Fruit fly (Drosophila melanogaster) whole organism, embryonic: ENCODE measurements around the gene Oseg1.

ENCODE experiments used
- Ada2b ChIP-seq: fragments of 200-800 bp; sonication (Bioruptor generic); IDR thresholded peaks from 2 replicates; pipeline ENCODE4 v1.3.6; 2022; ENCODE audit warnings: missing biosample characterization, missing genetic modification characterization
- Atf6 ChIP-seq: fragments of 200-800 bp; sonication (Bioruptor generic); IDR thresholded peaks from 2 replicates; pipeline ENCODE4 v1.3.6; 2022; ENCODE audit warnings: missing biosample characterization, missing genetic modification characterization
- CG12659 ChIP-seq: fragments of 200-800 bp; sonication (Bioruptor generic); optimal IDR thresholded peaks from 3 replicates; lab custom pipeline; 2017; ENCODE audit warnings: mild to moderate bottlenecking, missing biosample characterization, missing genetic modification reagents, missing genetic modification characterization
- CG15479 ChIP-seq: fragments of 200-800 bp; sonication (Bioruptor generic); optimal IDR thresholded peaks from 3 replicates; lab custom pipeline; 2019; ENCODE audit warnings: missing biosample characterization, mild to moderate bottlenecking, missing genetic modification characterization, moderate library complexity
- CG17802 ChIP-seq: fragments of 200-800 bp; sonication (Bioruptor generic); optimal IDR thresholded peaks from 2 replicates; lab custom pipeline; 2018; ENCODE audit warnings: missing biosample characterization, mild to moderate bottlenecking, missing genetic modification characterization, moderate library complexity
- CG18262 ChIP-seq: fragments of 200-800 bp; optimal IDR thresholded peaks from 3 replicates; lab custom pipeline; 2019; ENCODE audit warnings: missing biosample characterization, mild to moderate bottlenecking, missing genetic modification characterization, moderate library complexity
- CG18619 ChIP-seq: fragments of 200-800 bp; sonication (Bioruptor generic); optimal IDR thresholded peaks from 3 replicates; lab custom pipeline; 2017; ENCODE audit warnings: missing biosample characterization, mild to moderate bottlenecking, missing genetic modification characterization
- CG2875 ChIP-seq: fragments of 200-800 bp; sonication (Bioruptor generic); optimal IDR thresholded peaks from 2 replicates; lab custom pipeline; 2017; ENCODE audit warnings: missing biosample characterization, mild to moderate bottlenecking, missing genetic modification characterization, missing genetic modification reagents
- CG30403 ChIP-seq: fragments of 200-800 bp; sonication (Bioruptor generic); optimal IDR thresholded peaks from 3 replicates; lab custom pipeline; 2016; ENCODE audit warnings: missing biosample characterization, missing genetic modification characterization
- CG31365 ChIP-seq: fragments of 200-800 bp; sonication (Bioruptor generic); optimal IDR thresholded peaks from 2 replicates; lab custom pipeline; 2018; ENCODE audit warnings: missing biosample characterization, mild to moderate bottlenecking, missing genetic modification characterization
- CG3281 ChIP-seq: fragments of 200-800 bp; sonication (Bioruptor generic); optimal IDR thresholded peaks from 3 replicates; lab custom pipeline; 2017; ENCODE audit warnings: missing biosample characterization, mild to moderate bottlenecking, missing genetic modification characterization
- CG4820 ChIP-seq: fragments of 200-800 bp; sonication (Bioruptor generic); optimal IDR thresholded peaks from 3 replicates; lab custom pipeline; 2016; ENCODE audit warnings: missing biosample characterization, missing genetic modification characterization
- CG6765 ChIP-seq: fragments of 200-800 bp; sonication (Bioruptor generic); optimal IDR thresholded peaks from 3 replicates; lab custom pipeline; 2017; ENCODE audit warnings: missing biosample characterization, mild to moderate bottlenecking, missing genetic modification characterization
- CG7357 ChIP-seq: fragments of 200-800 bp; sonication (Bioruptor generic); IDR thresholded peaks from 3 replicates; pipeline ENCODE4 v1.3.6; 2022; ENCODE audit warnings: missing biosample characterization, missing genetic modification characterization
- CG9215 ChIP-seq: fragments of 200-800 bp; sonication (Bioruptor generic); IDR thresholded peaks from 2 replicates; pipeline ENCODE4 v1.3.6; 2022; ENCODE audit warnings: missing biosample characterization, missing genetic modification characterization
- CTCF ChIP-seq: fragments of 200-800 bp; sonication (Bioruptor generic); optimal IDR thresholded peaks from 2 replicates; lab custom pipeline; 2017; ENCODE audit warnings: missing biosample characterization, mild to moderate bottlenecking, missing genetic modification characterization, moderate library complexity
- Doc2 ChIP-seq: fragments of 200-800 bp; sonication (Bioruptor generic); IDR thresholded peaks from 2 replicates; pipeline ENCODE4 v1.3.6; 2022; ENCODE audit warnings: missing biosample characterization, missing genetic modification characterization
- E2f2 ChIP-seq: fragments of 200-800 bp; sonication (Bioruptor generic); IDR thresholded peaks from 2 replicates; pipeline ENCODE4 v1.3.6; 2022; ENCODE audit warnings: missing biosample characterization, missing genetic modification characterization
- GATAe ChIP-seq: fragments of 200-800 bp; sonication (Bioruptor generic); conservative IDR thresholded peaks from 2 replicates; pipeline ENCODE4 v1.3.6; 2022; ENCODE audit warnings: missing biosample characterization, missing genetic modification characterization
- HHEX ChIP-seq: fragments of 200-800 bp; sonication (Bioruptor generic); optimal IDR thresholded peaks from 3 replicates; lab custom pipeline; 2017; ENCODE audit warnings: missing biosample characterization, mild to moderate bottlenecking, missing genetic modification characterization, missing genetic modification reagents
- HLH3B ChIP-seq: fragments of 200-800 bp; sonication (Bioruptor generic); IDR thresholded peaks from 2 replicates; pipeline ENCODE4 v1.3.6; 2022; ENCODE audit warnings: missing biosample characterization, missing genetic modification characterization
- HmgZ ChIP-seq: fragments of 200-800 bp; sonication (Bioruptor generic); optimal IDR thresholded peaks from 2 replicates; lab custom pipeline; 2018; ENCODE audit warnings: missing biosample characterization, mild to moderate bottlenecking, missing genetic modification characterization
- Meics ChIP-seq: fragments of 200-800 bp; sonication (Bioruptor generic); optimal IDR thresholded peaks from 2 replicates; lab custom pipeline; 2017; ENCODE audit warnings: missing biosample characterization, mild to moderate bottlenecking, missing genetic modification characterization
- NC2α ChIP-seq: fragments of 200-800 bp; sonication (Bioruptor generic); optimal IDR thresholded peaks from 2 replicates; lab custom pipeline; 2016; ENCODE audit warnings: missing biosample characterization, missing genetic modification characterization
- Nf-YC ChIP-seq: fragments of 200-800 bp; optimal IDR thresholded peaks from 3 replicates; lab custom pipeline; 2019; ENCODE audit warnings: missing biosample characterization, mild to moderate bottlenecking, missing genetic modification characterization, moderate library complexity
- Poxn ChIP-seq: fragments of 200-800 bp; sonication (Bioruptor generic); IDR thresholded peaks from 2 replicates; pipeline ENCODE4 v1.3.6; 2022; ENCODE audit warnings: missing biosample characterization, missing genetic modification characterization
- Rfx ChIP-seq: fragments of 200-800 bp; sonication (Bioruptor generic); IDR thresholded peaks from 2 replicates; pipeline ENCODE4 v1.3.6; 2022; ENCODE audit warnings: missing biosample characterization, missing genetic modification characterization
- bbx ChIP-seq: fragments of 200-800 bp; sonication (Bioruptor generic); IDR thresholded peaks from 2 replicates; pipeline ENCODE4 v1.3.6; 2022; ENCODE audit warnings: missing biosample characterization, missing genetic modification characterization; ENCODE audit not compliant: partially characterized antibody
- chif ChIP-seq, 2 experiments: fragments of 200-800 bp; sonication (Bioruptor generic); optimal IDR thresholded peaks; 3 replicates each; lab custom pipeline; 2016; ENCODE audit warnings: missing biosample characterization in 2 of 2, missing genetic modification characterization in 2 of 2
- chinmo ChIP-seq: fragments of 200-800 bp; sonication (Bioruptor generic); IDR thresholded peaks from 4 replicates; pipeline ENCODE4 v1.3.6; 2022; ENCODE audit warnings: missing biosample characterization, missing genetic modification characterization; ENCODE audit not compliant: partially characterized antibody
- dati ChIP-seq: fragments of 200-800 bp; sonication (Bioruptor generic); IDR thresholded peaks from 2 replicates; pipeline ENCODE4 v1.3.6; 2022; ENCODE audit warnings: missing biosample characterization, missing genetic modification characterization
- dysf ChIP-seq: fragments of 200-800 bp; sonication (Bioruptor generic); IDR thresholded peaks from 3 replicates; pipeline ENCODE4 v1.3.6; 2022; ENCODE audit warnings: missing biosample characterization, missing genetic modification characterization
- eve ChIP-seq, 2 experiments: fragments of >200 bp; optimal IDR thresholded peaks; 2 replicates each; lab custom pipeline; 2017; ENCODE audit warnings: missing biosample characterization in 2 of 2, missing genetic modification characterization in 2 of 2
- exex ChIP-seq: fragments of 200-800 bp; sonication (Bioruptor generic); optimal IDR thresholded peaks from 4 replicates; lab custom pipeline; 2018; ENCODE audit warnings: missing biosample characterization, mild to moderate bottlenecking, missing genetic modification characterization, moderate library complexity
- gem ChIP-seq: fragments of 200-800 bp; sonication (Bioruptor generic); optimal IDR thresholded peaks from 2 replicates; lab custom pipeline; 2019; ENCODE audit warnings: missing biosample characterization, mild to moderate bottlenecking, missing genetic modification characterization, moderate library complexity
- grau ChIP-seq: fragments of 200-800 bp; optimal IDR thresholded peaks from 3 replicates; lab custom pipeline; 2019; ENCODE audit warnings: missing biosample characterization, mild to moderate bottlenecking, missing genetic modification characterization, moderate library complexity
- grn ChIP-seq: fragments of 200-800 bp; sonication (Bioruptor generic); optimal IDR thresholded peaks from 3 replicates; lab custom pipeline; 2017; ENCODE audit warnings: missing biosample characterization, missing genetic modification characterization
- gt ChIP-seq: fragments of 200-800 bp; sonication (Bioruptor generic); IDR thresholded peaks from 2 replicates; pipeline ENCODE4 v1.3.6; 2022; ENCODE audit warnings: missing biosample characterization, missing genetic modification characterization
- hb ChIP-seq: fragments of 200-800 bp; sonication (Bioruptor generic); IDR thresholded peaks from 3 replicates; pipeline ENCODE4 v1.3.6; 2022; ENCODE audit warnings: missing biosample characterization, missing genetic modification characterization; ENCODE audit not compliant: partially characterized antibody
- prd ChIP-seq, 3 experiments: fragments of >200 bp in 2 of 3; fragments of 200-800 bp in 1 of 3; sonication (Bioruptor generic) in 1 of 3; optimal IDR thresholded peaks in 2 of 3; IDR thresholded peaks in 1 of 3; 2 replicates in 2 of 3; 3 replicates in 1 of 3; pipeline versions ENCODE4 v1.3.6 to Lab custom; 2017 to 2022; ENCODE audit warnings: missing biosample characterization in 1 of 3, missing genetic modification characterization in 1 of 3
- psq ChIP-seq: fragments of 200-800 bp; sonication (Bioruptor generic); optimal IDR thresholded peaks from 2 replicates; lab custom pipeline; 2017; ENCODE audit warnings: missing biosample characterization, missing genetic modification characterization
- run ChIP-seq: fragments of 200-800 bp; sonication (Bioruptor generic); optimal IDR thresholded peaks from 3 replicates; lab custom pipeline; 2018; ENCODE audit warnings: missing biosample characterization, mild to moderate bottlenecking, missing genetic modification characterization
- sd ChIP-seq: fragments of 200-800 bp; sonication (Bioruptor generic); optimal IDR thresholded peaks from 3 replicates; lab custom pipeline; 2018; ENCODE audit warnings: missing biosample characterization, mild to moderate bottlenecking, missing genetic modification characterization, moderate library complexity
- sens ChIP-seq: fragments of 200-800 bp; sonication (Bioruptor generic); peaks from one replicate; lab custom pipeline; 2016; ENCODE audit warnings: missing biosample characterization, missing genetic modification characterization
- slbo ChIP-seq: fragments of 200-800 bp; sonication (Bioruptor generic); IDR thresholded peaks from 2 replicates; pipeline ENCODE4 v1.3.6; 2022; ENCODE audit warnings: missing biosample characterization, missing genetic modification characterization
- toy ChIP-seq: fragments of 200-800 bp; sonication (Bioruptor generic); IDR thresholded peaks from 2 replicates; pipeline ENCODE4 v1.3.6; 2022; ENCODE audit warnings: missing biosample characterization, missing genetic modification characterization
- vnd ChIP-seq: fragments of 200-800 bp; sonication (Bioruptor generic); IDR thresholded peaks from 3 replicates; pipeline ENCODE4 v1.3.6; 2022; ENCODE audit warnings: missing biosample characterization, missing genetic modification characterization; ENCODE audit not compliant: partially characterized antibody
- wek ChIP-seq: fragments of 200-800 bp; sonication (Bioruptor generic); optimal IDR thresholded peaks from 3 replicates; lab custom pipeline; 2018; ENCODE audit warnings: missing biosample characterization, mild to moderate bottlenecking, missing genetic modification characterization, moderate library complexity
- z ChIP-seq: fragments of 200-800 bp; sonication (Bioruptor generic); IDR thresholded peaks from 3 replicates; pipeline ENCODE4 v1.3.6; 2022; ENCODE audit warnings: missing biosample characterization, missing genetic modification characterization
- zen ChIP-seq: fragments of 200-800 bp; sonication (Bioruptor generic); optimal IDR thresholded peaks from 3 replicates; lab custom pipeline; 2018; ENCODE audit warnings: missing biosample characterization, mild to moderate bottlenecking, missing genetic modification characterization, moderate library complexity

Gene Oseg1

dm6 chr3L:8453443-8454360, 41.1 kb upstream of the Oseg1 start (continued):
- TF ChIP-seq CG30403 (GFP tag; lab: Kevin White, UChicago): no peak
- peak; percentile 55 for TF ChIP-seq grn (GFP tag; lab: Kevin White, UChicago)
- peak; percentile 11 for TF ChIP-seq CG12659
- no peak for TF ChIP-seq CTCF
- no peak for TF ChIP-seq dati (GFP tag; lab: Robert Waterston, UW)
- TF ChIP-seq CG17802 (tag; lab: Kevin White, UChicago): no peak
- TF ChIP-seq bbx: no peak
- peak; percentile 22 for TF ChIP-seq grau (tag; lab: Kevin White, UChicago)
- TF ChIP-seq Poxn: no peak
- TF ChIP-seq gem (tag; lab: Kevin White, UChicago): peak; percentile 4
- TF ChIP-seq CG9215: no peak
- TF ChIP-seq CG3281: peak; percentile 14
- no peak for TF ChIP-seq Doc2 (GFP tag; lab: Robert Waterston, UW)
- no peak for TF ChIP-seq CG6765 (GFP tag; lab: Kevin White, UChicago)
- peak; percentile 66 for TF ChIP-seq sens
- no peak for TF ChIP-seq HmgZ (tag; lab: Kevin White, UChicago)
- TF ChIP-seq toy (GFP tag; lab: Robert Waterston, UW): no peak
- TF ChIP-seq dysf (GFP tag; lab: Robert Waterston, UW): no peak
- TF ChIP-seq CG7357: 0 out of 3 replicates have a peak, but pooled peaks have one; percentile 13
- peak; percentile 7 for TF ChIP-seq Nf-YC (tag; lab: Kevin White, UChicago)
- 0 out of 3 replicates have a peak, but pooled peaks have one; percentile 42 for TF ChIP-seq z (GFP tag; lab: Robert Waterston, UW)
- TF ChIP-seq hb: no peak
- TF ChIP-seq NC2α: no peak
- TF ChIP-seq CG2875 (GFP tag; lab: Kevin White, UChicago): no peak
- TF ChIP-seq HLH3B (GFP tag; lab: Robert Waterston, UW): no peak
- TF ChIP-seq Meics (GFP tag; lab: Kevin White, UChicago): no peak
- peak; percentile 19 for TF ChIP-seq HHEX (GFP tag; lab: Kevin White, UChicago)

DNA sequence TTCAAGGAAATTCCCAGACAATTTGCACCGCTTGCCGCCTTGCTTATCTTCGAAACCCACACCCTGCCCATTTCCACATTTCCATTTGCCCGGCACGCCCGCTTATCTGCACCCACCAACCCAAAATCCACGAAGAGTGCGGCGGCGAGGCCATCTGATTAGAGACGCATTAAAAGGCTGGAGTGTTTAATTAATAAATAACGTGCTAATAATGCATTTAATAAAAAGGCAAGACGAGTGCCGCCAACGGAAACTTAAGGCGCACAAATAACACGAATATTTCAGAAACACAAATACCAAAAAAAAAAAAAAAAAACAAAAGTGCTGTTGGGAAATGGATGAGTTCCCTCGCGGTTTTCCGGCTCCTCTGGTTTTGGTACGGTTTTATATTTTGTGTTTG, 40.4 kb upstream of the Oseg1 start:
- TF ChIP-seq CG17802 (tag; lab: Kevin White, UChicago) (no peak), CG31365 (no peak), zen (peak; percentile 23), run (tag; lab: Kevin White, UChicago) (peak; percentile 5), Rfx (0 out of 2 replicates have a peak, but pooled peaks have one; percentile 11), psq (GFP tag; lab: Kevin White, UChicago) (no peak), CG15479 (GFP tag; lab: Kevin White, UChicago) (peak; percentile 45), vnd (GFP tag; lab: Robert Waterston, UW) (no peak), chinmo (GFP tag; lab: Robert Waterston, UW) (peak; percentile 65; the same call in 2 of the 4 replicates), wek (GFP tag; lab: Kevin White, UChicago) (no peak), CG18619 (no peak), slbo (GFP tag; lab: Robert Waterston, UW) (0 out of 2 replicates have a peak, but pooled peaks have one; percentile 23), Atf6 (GFP tag; lab: Robert Waterston, UW) (peak; percentile 18; the same call in 1 of the 2 replicates), CG18262 (tag; lab: Kevin White, UChicago) (no peak), GATAe (GFP tag; lab: Robert Waterston, UW) (0 out of 2 replicates have a peak, but pooled peaks have one; percentile 18), Ada2b (GFP tag; lab: Robert Waterston, UW) (no peak), exex (tag; lab: Kevin White, UChicago) (peak; percentile 89), CG4820 (GFP tag; lab: Kevin White, UChicago) (no peak), chif (GFP tag; optimal IDR thresholded peaks at IDR 0.05; lab: Kevin White, UChicago) (no peak), sd (tag; lab: Kevin White, UChicago) (peak; percentile 68), prd (optimal IDR thresholded peaks at IDR 0.05; lab: Kevin White, UChicago) (no peak), prd (GFP tag; IDR thresholded peaks at IDR 0.05; lab: Robert Waterston, UW) (no peak), gt (GFP tag; lab: Robert Waterston, UW) (no peak), eve (GFP tag; optimal IDR thresholded peaks at IDR 0.05; lab: Kevin White, UChicago) (no peak), E2f2 (GFP tag; lab: Robert Waterston, UW) (peak; percentile 23; the same call in 1 of the 2 replicates)
